Worm (Caenorhabditis elegans) whole organism, early embryonic: ENCODE measurements around the gene F02H6.2.

Experiments used
- B0310.2 ChIP-seq: sonication (generic microtip); optimal IDR thresholded peaks from 2 replicates; lab custom pipeline; 2016; ENCODE audit warnings: mild to moderate bottlenecking, missing genetic modification characterization, missing compliant biosample characterization
- F13C5.2 ChIP-seq: sonication (generic microtip); optimal IDR thresholded peaks from 2 replicates; lab custom pipeline; 2017; ENCODE audit warnings: mild to moderate bottlenecking, missing genetic modification characterization, inconsistent platforms, missing compliant biosample characterization
- aly-1 ChIP-seq: sonication (generic microtip); optimal IDR thresholded peaks from 2 replicates; lab custom pipeline; 2016; ENCODE audit warnings: missing genetic modification characterization, missing compliant biosample characterization
- ama-1 ChIP-seq: fragments of 150-350 bp; optimal IDR thresholded peaks from 2 replicates; lab custom pipeline; 2014
- ceh-13 ChIP-seq: fragments of 200-800 bp; sonication (Bioruptor generic); optimal IDR thresholded peaks from 2 replicates; lab custom pipeline; 2018; ENCODE audit warnings: mild to moderate bottlenecking, missing genetic modification characterization, missing compliant biosample characterization
- ceh-36 ChIP-seq: sonication (generic microtip); optimal IDR thresholded peaks from 2 replicates; lab custom pipeline; 2016; ENCODE audit warnings: missing genetic modification characterization, inconsistent platforms, missing compliant biosample characterization
- ets-7 ChIP-seq: sonication (generic microtip); optimal IDR thresholded peaks from 2 replicates; lab custom pipeline; 2016; ENCODE audit warnings: missing genotype, missing genetic modification characterization, missing compliant biosample characterization
- flt-1 ChIP-seq: fragments of 200-800 bp; sonication (Bioruptor generic); IDR thresholded peaks from 2 replicates; pipeline ENCODE4 v1.3.6; 2022; ENCODE audit warnings: missing genetic modification characterization, missing compliant biosample characterization
- hmbx-1 ChIP-seq: sonication (generic microtip); optimal IDR thresholded peaks from 2 replicates; lab custom pipeline; 2016; ENCODE audit warnings: mild to moderate bottlenecking, missing genetic modification characterization, missing compliant biosample characterization
- hmg-4 ChIP-seq: fragments of 200-800 bp; sonication (Bioruptor generic); optimal IDR thresholded peaks from 2 replicates; lab custom pipeline; 2018; ENCODE audit warnings: mild to moderate bottlenecking, missing genetic modification characterization, missing compliant biosample characterization
- hnd-1 ChIP-seq: sonication (generic microtip); optimal IDR thresholded peaks from 2 replicates; lab custom pipeline; 2016; ENCODE audit warnings: missing genetic modification characterization, missing compliant biosample characterization
- pes-1 ChIP-seq: fragments of 200-800 bp; sonication (Bioruptor generic); IDR thresholded peaks from 2 replicates; pipeline ENCODE4 v1.3.6; 2022; ENCODE audit warnings: missing genetic modification reagents, missing genetic modification characterization, missing compliant biosample characterization
- scrt-1 ChIP-seq: fragments of 200-800 bp; sonication (Bioruptor generic); IDR thresholded peaks from 2 replicates; pipeline ENCODE4 v1.3.6; 2022; ENCODE audit warnings: missing genetic modification characterization, missing compliant biosample characterization
- sea-1 ChIP-seq: fragments of 200-800 bp; sonication (Bioruptor generic); conservative IDR thresholded peaks from 2 replicates; pipeline ENCODE4 v1.3.6; 2022; ENCODE audit warnings: missing genetic modification characterization, missing compliant biosample characterization
- tbx-11 ChIP-seq: fragments of 200-800 bp; sonication (Bioruptor generic); IDR thresholded peaks from 2 replicates; pipeline ENCODE4 v1.3.6; 2022; ENCODE audit warnings: missing genetic modification characterization, missing compliant biosample characterization
- tbx-37 ChIP-seq: fragments of 200-800 bp; sonication (Bioruptor generic); conservative IDR thresholded peaks from 2 replicates; pipeline ENCODE4 v1.3.6; 2022; ENCODE audit warnings: missing genetic modification reagents, missing genetic modification characterization, missing compliant biosample characterization
- tra-4 ChIP-seq: sonication (generic microtip); optimal IDR thresholded peaks from 2 replicates; lab custom pipeline; 2017; ENCODE audit warnings: missing genetic modification characterization, missing compliant biosample characterization

The F02H6.2 gene

ce11 chrIV:14241382-14242122 is 45.3 kb downstream of the F02H6.2 start, which contains the start of gene Y64G10A.10:
TSS of gene Y64G10A.10 (minus strand) at chrIV:14241432.
- TF ChIP-seq ceh-36, result no peak
- TF ChIP-seq B0310.2 (tag; lab: Kevin White, UChicago), result no peak
- TF ChIP-seq tra-4 (tag; lab: Kevin White, UChicago), result no peak
- no peak for TF ChIP-seq scrt-1
- no peak for TF ChIP-seq tbx-11 (GFP tag; lab: Robert Waterston, UW)
- TF ChIP-seq pes-1 (GFP tag; lab: Robert Waterston, UW), result no peak
- TF ChIP-seq hnd-1 (tag; lab: Kevin White, UChicago), result no peak
- TF ChIP-seq ceh-13, result no peak
- no peak for TF ChIP-seq F13C5.2
- no peak for TF ChIP-seq hmbx-1 (tag; lab: Kevin White, UChicago)
- TF ChIP-seq sea-1 (GFP tag; lab: Robert Waterston, UW), result no peak
- TF ChIP-seq flt-1, result no peak
- no peak for TF ChIP-seq aly-1 (tag; lab: Kevin White, UChicago)

- no peak for TF ChIP-seq ceh-36
- no peak for TF ChIP-seq tbx-37 (GFP tag; lab: Robert Waterston, UW)
- TF ChIP-seq hmg-4 (GFP tag; lab: Kevin White, UChicago), result no peak
- no peak for TF ChIP-seq ceh-13
- no peak for TF ChIP-seq flt-1
- no peak for TF ChIP-seq F13C5.2
- no peak for TF ChIP-seq hmbx-1 (tag; lab: Kevin White, UChicago)
- TF ChIP-seq hnd-1 (tag; lab: Kevin White, UChicago), result no peak
- no peak for TF ChIP-seq ama-1 (lab: Kevin White, UChicago)
- TF ChIP-seq sea-1 (GFP tag; lab: Robert Waterston, UW), result no peak
- TF ChIP-seq tbx-11 (GFP tag; lab: Robert Waterston, UW), result no peak
- TF ChIP-seq pes-1 (GFP tag; lab: Robert Waterston, UW), result no peak
- no peak for TF ChIP-seq tra-4 (tag; lab: Kevin White, UChicago)
- no peak for TF ChIP-seq aly-1 (tag; lab: Kevin White, UChicago)
- no peak for TF ChIP-seq B0310.2 (tag; lab: Kevin White, UChicago)
- TF ChIP-seq ets-7 (tag; lab: Kevin White, UChicago), result no peak
Observed at ce11 chrIV:14244357-14244756, 48.1 kb downstream of the F02H6.2 start, which contains the start of gene Y64G10A.2. TSS of gene Y64G10A.2 (minus strand) at chrIV:14244457.
